Fruit fly (Drosophila melanogaster) whole organism, embryonic: ENCODE results near the gene CG7914.

Source experiments
- Asciz ChIP-seq: fragments of 200-800 bp; sonication (Bioruptor generic); optimal IDR thresholded peaks from 2 replicates; lab custom pipeline; 2017; ENCODE audit warnings: missing biosample characterization, mild to moderate bottlenecking, missing genetic modification characterization, missing genetic modification reagents
- Atf6 ChIP-seq: fragments of 200-800 bp; sonication (Bioruptor generic); IDR thresholded peaks from 2 replicates; pipeline ENCODE4 v1.3.6; 2022; ENCODE audit warnings: missing biosample characterization, missing genetic modification characterization
- B-H2 ChIP-seq: fragments of 200-800 bp; sonication (Bioruptor generic); optimal IDR thresholded peaks from 2 replicates; lab custom pipeline; 2018; ENCODE audit warnings: missing biosample characterization, mild to moderate bottlenecking, missing genetic modification characterization
- BtbVII ChIP-seq: fragments of 200-800 bp; sonication (Bioruptor generic); optimal IDR thresholded peaks from 3 replicates; lab custom pipeline; 2017; ENCODE audit warnings: missing biosample characterization, mild to moderate bottlenecking, missing genetic modification characterization
- CG10654 ChIP-seq: fragments of 200-800 bp; sonication (Bioruptor generic); optimal IDR thresholded peaks from 2 replicates; lab custom pipeline; 2016; ENCODE audit warnings: missing biosample characterization, missing genetic modification characterization
- CG11560 ChIP-seq: fragments of 200-800 bp; sonication (Bioruptor generic); IDR thresholded peaks from 3 replicates; pipeline ENCODE4 v1.3.6; 2022; ENCODE audit warnings: missing biosample characterization, missing genetic modification characterization
- CG12155 ChIP-seq: fragments of 200-800 bp; sonication (Bioruptor generic); optimal IDR thresholded peaks from 3 replicates; lab custom pipeline; 2016; ENCODE audit warnings: missing biosample characterization, missing genetic modification characterization
- CG1233 ChIP-seq: fragments of 200-800 bp; sonication (Bioruptor generic); optimal IDR thresholded peaks from 4 replicates; lab custom pipeline; 2018; ENCODE audit warnings: missing biosample characterization, mild to moderate bottlenecking, missing genetic modification characterization
- CG12391 ChIP-seq: fragments of 200-800 bp; sonication (Bioruptor generic); optimal IDR thresholded peaks from 3 replicates; lab custom pipeline; 2018; ENCODE audit warnings: missing biosample characterization, mild to moderate bottlenecking, missing genetic modification characterization, moderate library complexity
- CG13775 ChIP-seq: fragments of 200-800 bp; sonication (Bioruptor generic); optimal IDR thresholded peaks from 3 replicates; lab custom pipeline; 2017; ENCODE audit warnings: missing biosample characterization, mild to moderate bottlenecking, missing genetic modification characterization
- CG15696 ChIP-seq: fragments of 200-800 bp; sonication (Bioruptor generic); optimal IDR thresholded peaks from 2 replicates; lab custom pipeline; 2019; ENCODE audit warnings: missing biosample characterization, mild to moderate bottlenecking, missing genetic modification characterization, moderate library complexity
- CG17359 ChIP-seq: fragments of 200-800 bp; sonication (Bioruptor generic); optimal IDR thresholded peaks from 3 replicates; lab custom pipeline; 2018; ENCODE audit warnings: missing biosample characterization, mild to moderate bottlenecking, missing genetic modification characterization, moderate library complexity
- CG17568 ChIP-seq: fragments of 200-800 bp; sonication (Bioruptor generic); optimal IDR thresholded peaks from 2 replicates; lab custom pipeline; 2018; ENCODE audit warnings: missing biosample characterization, mild to moderate bottlenecking, missing genetic modification characterization, moderate library complexity
- CG18599 ChIP-seq: fragments of 200-800 bp; sonication (Bioruptor generic); optimal IDR thresholded peaks from 3 replicates; lab custom pipeline; 2017; ENCODE audit warnings: missing biosample characterization, missing genetic modification characterization, mild to moderate bottlenecking, moderate library complexity, missing genetic modification reagents
- CG2120 ChIP-seq: fragments of 200-800 bp; sonication (Bioruptor generic); optimal IDR thresholded peaks from 3 replicates; lab custom pipeline; 2016; ENCODE audit warnings: missing biosample characterization, missing genetic modification characterization
- CG2199 ChIP-seq: fragments of 200-800 bp; sonication (Bioruptor generic); IDR thresholded peaks from 3 replicates; pipeline ENCODE4 v1.3.6; 2022; ENCODE audit warnings: missing biosample characterization, missing genetic modification characterization
- CG2875 ChIP-seq: fragments of 200-800 bp; sonication (Bioruptor generic); optimal IDR thresholded peaks from 2 replicates; lab custom pipeline; 2017; ENCODE audit warnings: missing biosample characterization, mild to moderate bottlenecking, missing genetic modification characterization, missing genetic modification reagents
- CG3163 ChIP-seq: fragments of 200-800 bp; sonication (Bioruptor generic); optimal IDR thresholded peaks from 3 replicates; lab custom pipeline; 2016; ENCODE audit warnings: missing biosample characterization, missing genetic modification characterization
- CG33213 ChIP-seq: fragments of 200-800 bp; sonication (Bioruptor generic); optimal IDR thresholded peaks from 3 replicates; lab custom pipeline; 2016; ENCODE audit warnings: missing biosample characterization, missing genetic modification characterization
- CG3726 ChIP-seq: fragments of 200-800 bp; sonication (Bioruptor generic); IDR thresholded peaks from 3 replicates; pipeline ENCODE4, ENCODE4 v1.3.6; 2022; ENCODE audit warnings: missing biosample characterization, missing genetic modification characterization
- CG3838 ChIP-seq: fragments of 200-800 bp; sonication (Bioruptor generic); optimal IDR thresholded peaks from 3 replicates; lab custom pipeline; 2016; ENCODE audit warnings: missing biosample characterization, missing genetic modification characterization
- CG4328 ChIP-seq: fragments of 200-800 bp; sonication (Bioruptor generic); optimal IDR thresholded peaks from 3 replicates; lab custom pipeline; 2017; ENCODE audit warnings: missing biosample characterization, missing genetic modification reagents, missing genetic modification characterization
- CG7928 ChIP-seq: fragments of 200-800 bp; sonication (Bioruptor generic); optimal IDR thresholded peaks from 2 replicates; lab custom pipeline; 2017; ENCODE audit warnings: missing biosample characterization, mild to moderate bottlenecking, missing genetic modification characterization
- D19A ChIP-seq: fragments of 200-800 bp; optimal IDR thresholded peaks from 3 replicates; lab custom pipeline; 2019; ENCODE audit warnings: missing biosample characterization, mild to moderate bottlenecking, missing genetic modification characterization, moderate library complexity
- Doc2 ChIP-seq: fragments of 200-800 bp; sonication (Bioruptor generic); IDR thresholded peaks from 2 replicates; pipeline ENCODE4 v1.3.6; 2022; ENCODE audit warnings: missing biosample characterization, missing genetic modification characterization
- Gug ChIP-seq: fragments of 200-800 bp; sonication (Bioruptor generic); IDR thresholded peaks from 4 replicates; pipeline ENCODE4 v1.3.6; 2022; ENCODE audit warnings: missing biosample characterization, missing genetic modification characterization
- Hmr ChIP-seq: fragments of 200-800 bp; sonication (Bioruptor generic); optimal IDR thresholded peaks from 3 replicates; lab custom pipeline; 2017; ENCODE audit warnings: mild to moderate bottlenecking, missing biosample characterization, missing genetic modification reagents, missing genetic modification characterization
- NK7.1 ChIP-seq: fragments of 200-800 bp; sonication (Bioruptor generic); optimal IDR thresholded peaks from 3 replicates; lab custom pipeline; 2016; ENCODE audit warnings: missing biosample characterization, missing genetic modification characterization
- Nf-YB ChIP-seq: fragments of 200-800 bp; sonication (Bioruptor generic); optimal IDR thresholded peaks from 3 replicates; lab custom pipeline; 2019; ENCODE audit warnings: missing biosample characterization, mild to moderate bottlenecking, missing genetic modification characterization, moderate library complexity
- Opbp ChIP-seq: fragments of 200-800 bp; sonication (Bioruptor generic); IDR thresholded peaks from 3 replicates; pipeline ENCODE4 v1.3.6; 2022; ENCODE audit warnings: missing biosample characterization, missing genetic modification characterization; ENCODE audit not compliant: partially characterized antibody
- Sox102F ChIP-seq: fragments of 200-800 bp; sonication (Bioruptor generic); optimal IDR thresholded peaks from 2 replicates; lab custom pipeline; 2018; ENCODE audit warnings: missing biosample characterization, mild to moderate bottlenecking, missing genetic modification characterization, moderate library complexity
- Ssrp ChIP-seq: fragments of 200-800 bp; sonication (Bioruptor generic); optimal IDR thresholded peaks from 2 replicates; lab custom pipeline; 2018; ENCODE audit warnings: missing biosample characterization, mild to moderate bottlenecking, missing genetic modification characterization, moderate library complexity
- TFAM ChIP-seq: fragments of 200-800 bp; sonication (Bioruptor generic); optimal IDR thresholded peaks from 2 replicates; lab custom pipeline; 2017; ENCODE audit warnings: missing biosample characterization, missing genetic modification characterization, inconsistent platforms
- Xrp1 ChIP-seq: fragments of 200-800 bp; sonication (Bioruptor generic); IDR thresholded peaks from 2 replicates; pipeline ENCODE4 v1.3.6; 2022; ENCODE audit warnings: missing biosample characterization, missing genetic modification characterization
- ara ChIP-seq: fragments of 200-800 bp; sonication (Bioruptor generic); IDR thresholded peaks from 2 replicates; pipeline ENCODE4 v1.3.6; 2022; ENCODE audit warnings: missing biosample characterization, missing genetic modification characterization
- ato ChIP-seq: fragments of 200-800 bp; sonication (Bioruptor generic); IDR thresholded peaks from 2 replicates; pipeline ENCODE4 v1.3.6; 2022; ENCODE audit warnings: missing biosample characterization, missing genetic modification characterization; ENCODE audit not compliant: partially characterized antibody
- cato ChIP-seq: fragments of 200-800 bp; sonication (Bioruptor generic); optimal IDR thresholded peaks from 2 replicates; lab custom pipeline; 2016; ENCODE audit warnings: missing biosample characterization, missing genetic modification characterization, borderline replicate concordance
- corto ChIP-seq: fragments of 200-800 bp; sonication (Bioruptor generic); optimal IDR thresholded peaks from 2 replicates; lab custom pipeline; 2016; ENCODE audit warnings: missing biosample characterization, mild to moderate bottlenecking, missing genetic modification characterization, moderate library complexity
- dimm ChIP-seq: fragments of 200-800 bp; sonication (Bioruptor generic); IDR thresholded peaks from 2 replicates; pipeline ENCODE4 v1.3.6; 2022; ENCODE audit warnings: missing biosample characterization, missing genetic modification characterization
- dmrt99B ChIP-seq: fragments of 200-800 bp; sonication (Bioruptor generic); optimal IDR thresholded peaks from 2 replicates; lab custom pipeline; 2018; ENCODE audit warnings: missing biosample characterization, mild to moderate bottlenecking, missing genetic modification characterization, moderate library complexity
- fd96Cb ChIP-seq: fragments of 200-800 bp; sonication (Bioruptor generic); optimal IDR thresholded peaks from 2 replicates; lab custom pipeline; 2018; ENCODE audit warnings: missing biosample characterization, mild to moderate bottlenecking, missing genetic modification characterization, moderate library complexity
- nmo ChIP-seq: fragments of 200-800 bp; sonication (Bioruptor generic); optimal IDR thresholded peaks from 2 replicates; lab custom pipeline; 2018; ENCODE audit warnings: missing biosample characterization, mild to moderate bottlenecking, missing genetic modification characterization, moderate library complexity
- nom ChIP-seq: fragments of 200-800 bp; sonication (Bioruptor generic); optimal IDR thresholded peaks from 2 replicates; lab custom pipeline; 2017; ENCODE audit warnings: missing biosample characterization, missing genetic modification characterization, mild to moderate bottlenecking, moderate library complexity, missing genetic modification reagents
- pfk ChIP-seq: fragments of 200-800 bp; sonication (Bioruptor generic); optimal IDR thresholded peaks from 2 replicates; lab custom pipeline; 2018; ENCODE audit warnings: missing biosample characterization, mild to moderate bottlenecking, missing genetic modification characterization, moderate library complexity
- phol ChIP-seq: fragments of 200-800 bp; sonication (Bioruptor generic); optimal IDR thresholded peaks from 3 replicates; lab custom pipeline; 2018; ENCODE audit warnings: missing biosample characterization, mild to moderate bottlenecking, missing genetic modification characterization, moderate library complexity
- pum ChIP-seq: fragments of 200-800 bp; sonication (Bioruptor generic); optimal IDR thresholded peaks from 2 replicates; lab custom pipeline; 2016; ENCODE audit warnings: missing biosample characterization, missing genetic modification characterization
- sens-2 ChIP-seq: fragments of 200-800 bp; sonication (Bioruptor generic); IDR thresholded peaks from 2 replicates; pipeline ENCODE4 v1.3.6; 2022; ENCODE audit warnings: missing biosample characterization, missing genetic modification characterization
- sug ChIP-seq: fragments of 200-800 bp; optimal IDR thresholded peaks from 2 replicates; lab custom pipeline; 2019; ENCODE audit warnings: missing biosample characterization, mild to moderate bottlenecking, missing genetic modification characterization, moderate library complexity
- vfl ChIP-seq: fragments of 200-800 bp; sonication (Bioruptor generic); optimal IDR thresholded peaks from 2 replicates; lab custom pipeline; 2016; ENCODE audit warnings: missing biosample characterization, missing genetic modification characterization
- z ChIP-seq: fragments of 200-800 bp; sonication (Bioruptor generic); IDR thresholded peaks from 3 replicates; pipeline ENCODE4 v1.3.6; 2022; ENCODE audit warnings: missing biosample characterization, missing genetic modification characterization

CG7914 gene

dm6 chrX:19187624-19188085 is 5.6 kb downstream of the CG7914 start, which contains the start of gene Mec2 (continued):
- TF ChIP-seq nmo (peak; percentile 38), corto (GFP tag; lab: Kevin White, UChicago) (peak; percentile 52), TFAM (no peak), CG17568 (no peak), Asciz (no peak), B-H2 (GFP tag; lab: Kevin White, UChicago) (no peak), z (GFP tag; lab: Robert Waterston, UW) (no peak), nom (peak; percentile 12), vfl (GFP tag; lab: Kevin White, UChicago) (no peak), CG1233 (no peak), Nf-YB (GFP tag; lab: Kevin White, UChicago) (no peak), CG33213 (GFP tag; lab: Kevin White, UChicago) (no peak), CG18599 (peak; percentile 36), CG4328 (GFP tag; lab: Kevin White, UChicago) (no peak), CG3163 (GFP tag; lab: Kevin White, UChicago) (peak; percentile 32), CG13775 (no peak), pfk (GFP tag; lab: Kevin White, UChicago) (no peak), Opbp (no peak), CG17359 (tag; lab: Kevin White, UChicago) (peak; percentile 27), CG2875 (peak; percentile 43), dmrt99B (peak; percentile 56), CG10654 (peak; percentile 13), ara (peak; percentile 47; the same call in 1 of the 2 replicates), Doc2 (GFP tag; lab: Robert Waterston, UW) (no peak), fd96Cb (tag; lab: Kevin White, UChicago) (peak; percentile 7), CG7928 (GFP tag; lab: Kevin White, UChicago) (no peak), Atf6 (GFP tag; lab: Robert Waterston, UW) (peak; percentile 37; the same call in 1 of the 2 replicates), CG12391 (peak; percentile 57), CG2199 (GFP tag; lab: Robert Waterston, UW) (no peak), Ssrp (peak; percentile 40), Xrp1 (GFP tag; lab: Robert Waterston, UW) (peak; percentile 64; the same call in 1 of the 2 replicates), CG11560 (tag; lab: Robert Waterston, UW) (no peak), CG12155 (GFP tag; lab: Kevin White, UChicago) (peak; percentile 0), cato (no peak), CG15696 (tag; lab: Kevin White, UChicago) (no peak), Sox102F (GFP tag; lab: Kevin White, UChicago) (peak; percentile 73), CG3726 (0 out of 3 replicates have a peak, but pooled peaks have one; percentile 23), D19A (no peak), CG2120 (GFP tag; lab: Kevin White, UChicago) (peak; percentile 77), NK7.1 (GFP tag; lab: Kevin White, UChicago) (peak; percentile 52), CG3838 (GFP tag; lab: Kevin White, UChicago) (no peak), BtbVII (GFP tag; lab: Kevin White, UChicago) (no peak), Hmr (no peak), dimm (GFP tag; lab: Robert Waterston, UW) (no peak), pum (GFP tag; lab: Kevin White, UChicago) (peak; percentile 23), phol (tag; lab: Kevin White, UChicago) (peak; percentile 18), ato (GFP tag; lab: Robert Waterston, UW) (no peak), Gug (peak; percentile 50; the same call in 3 of the 4 replicates), sens-2 (GFP tag; lab: Robert Waterston, UW) (no peak), sug (no peak)
